Fruit fly (Drosophila melanogaster) whole organism, adult: ENCODE results near the gene CCAP.

ENCODE experiments used
- CG11617 ChIP-seq: fragments of 200-800 bp; sonication (Bioruptor generic); optimal IDR thresholded peaks from 2 replicates; lab custom pipeline; 2017; ENCODE audit warnings: mild to moderate bottlenecking, missing biosample characterization, missing genetic modification reagents, missing genetic modification characterization
- CG12768 ChIP-seq: fragments of 200-800 bp; sonication (Bioruptor generic); optimal IDR thresholded peaks from 2 replicates; lab custom pipeline; 2017; ENCODE audit warnings: missing biosample characterization, missing genetic modification characterization, mild to moderate bottlenecking, moderate library complexity, missing genetic modification reagents
- CG14711 ChIP-seq: fragments of 200-800 bp; sonication (Bioruptor generic); optimal IDR thresholded peaks from 2 replicates; lab custom pipeline; 2018; ENCODE audit warnings: missing biosample characterization, mild to moderate bottlenecking, missing genetic modification characterization, moderate library complexity
- CG1620 ChIP-seq: fragments of 200-800 bp; sonication (Bioruptor generic); optimal IDR thresholded peaks from 2 replicates; lab custom pipeline; 2016; ENCODE audit warnings: missing biosample characterization, missing genetic modification characterization
- CG33017 ChIP-seq: fragments of 200-800 bp; sonication (Bioruptor generic); optimal IDR thresholded peaks from 2 replicates; lab custom pipeline; 2018; ENCODE audit warnings: missing biosample characterization, mild to moderate bottlenecking, missing genetic modification characterization, moderate library complexity
- CG5204 ChIP-seq: fragments of 200-800 bp; sonication (Bioruptor generic); optimal IDR thresholded peaks from 2 replicates; lab custom pipeline; 2016; ENCODE audit warnings: missing biosample characterization, missing genetic modification characterization
- CG7045 ChIP-seq: fragments of 200-800 bp; sonication (Bioruptor generic); optimal IDR thresholded peaks from 2 replicates; lab custom pipeline; 2017; ENCODE audit warnings: missing biosample characterization, mild to moderate bottlenecking, missing genetic modification characterization
- CG7101 ChIP-seq: fragments of 200-800 bp; sonication (Bioruptor generic); optimal IDR thresholded peaks from 2 replicates; lab custom pipeline; 2018; ENCODE audit warnings: missing biosample characterization, mild to moderate bottlenecking, missing genetic modification characterization, moderate library complexity
- Clk ChIP-seq: fragments of 200-800 bp; sonication (Bioruptor generic); optimal IDR thresholded peaks from 2 replicates; lab custom pipeline; 2017; ENCODE audit warnings: missing biosample characterization, missing genetic modification characterization
- Crg-1 ChIP-seq: fragments of 200-800 bp; sonication (Bioruptor generic); optimal IDR thresholded peaks from 2 replicates; lab custom pipeline; 2016; ENCODE audit warnings: missing biosample characterization, missing genetic modification characterization
- Hr96 ChIP-seq: fragments of 200-800 bp; sonication (Bioruptor generic); optimal IDR thresholded peaks from 2 replicates; lab custom pipeline; 2016; ENCODE audit warnings: missing biosample characterization, missing genetic modification characterization
- Mnt ChIP-seq: fragments of 200-800 bp; sonication (Bioruptor generic); optimal IDR thresholded peaks from 2 replicates; lab custom pipeline; 2016; ENCODE audit warnings: missing biosample characterization, mild to moderate bottlenecking, missing genetic modification characterization
- bab1 ChIP-seq: fragments of 200-800 bp; sonication (Bioruptor generic); optimal IDR thresholded peaks from 3 replicates; lab custom pipeline; 2019; ENCODE audit warnings: missing biosample characterization, mild to moderate bottlenecking, missing genetic modification characterization, moderate library complexity
- cic ChIP-seq: fragments of 200-800 bp; sonication (Bioruptor generic); optimal IDR thresholded peaks from 2 replicates; lab custom pipeline; 2017; ENCODE audit warnings: missing biosample characterization, mild to moderate bottlenecking, missing genetic modification characterization, moderate library complexity
- cnc ChIP-seq, 2 experiments: fragments of >200 bp; optimal IDR thresholded peaks; 2 replicates each; lab custom pipeline; 2017
- kay ChIP-seq: fragments of 200-800 bp; sonication (Bioruptor generic); peaks from one replicate; lab custom pipeline; 2016; ENCODE audit warnings: missing biosample characterization, missing genetic modification characterization, borderline replicate concordance
- ovo ChIP-seq: fragments of 200-800 bp; sonication (Bioruptor generic); optimal IDR thresholded peaks from 2 replicates; lab custom pipeline; 2016; ENCODE audit warnings: missing biosample characterization, missing genetic modification characterization
- pad ChIP-seq: fragments of 200-800 bp; sonication (Bioruptor generic); optimal IDR thresholded peaks from 3 replicates; lab custom pipeline; 2017; ENCODE audit warnings: missing biosample characterization, missing genetic modification characterization, mild to moderate bottlenecking, moderate library complexity, missing genetic modification reagents
- tj ChIP-seq: fragments of 200-800 bp; sonication (Bioruptor generic); optimal IDR thresholded peaks from 3 replicates; lab custom pipeline; 2017; ENCODE audit warnings: missing biosample characterization, mild to moderate bottlenecking, missing genetic modification characterization, moderate library complexity
- toe ChIP-seq: fragments of 200-800 bp; sonication (Bioruptor generic); optimal IDR thresholded peaks from 2 replicates; lab custom pipeline; 2016; ENCODE audit warnings: missing biosample characterization, missing genetic modification characterization

The CCAP gene

DNA sequence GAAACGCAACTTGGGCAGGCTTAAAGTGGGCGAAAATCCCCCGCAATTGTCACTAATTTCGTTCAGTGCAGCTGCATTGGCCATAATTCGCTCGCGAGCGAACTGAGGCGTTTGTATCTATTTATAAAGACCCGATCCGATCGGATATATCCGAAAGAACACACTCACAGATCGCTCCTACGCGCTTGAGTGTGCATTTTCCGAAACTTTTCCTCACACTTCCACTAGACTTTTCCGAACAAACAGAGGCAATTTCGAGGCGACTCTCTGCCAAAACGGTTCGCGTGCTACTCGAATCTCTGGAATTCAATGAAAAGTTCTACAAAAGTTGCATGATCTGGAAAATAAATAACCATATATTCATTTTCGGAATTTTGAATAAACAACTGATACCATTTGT, at the start of gene CCAP, which contains the start of gene CG6972:
CCAP (minus strand) TSS at position 292 of the 400 bp plus-strand sequence.
CG6972 (plus strand) TSS at position 215 of the 400 bp plus-strand sequence.
- TF ChIP-seq CG7045 (GFP tag; lab: Kevin White, UChicago) (no peak), pad (GFP tag; lab: Kevin White, UChicago) (no peak), CG5204 (no peak), cnc (optimal IDR thresholded peaks at IDR 0.05; lab: Kevin White, UChicago) (no peak), Hr96 (GFP tag; lab: Kevin White, UChicago) (no peak), CG14711 (tag; lab: Kevin White, UChicago) (no peak), kay (GFP tag; lab: Kevin White, UChicago) (no peak), CG7101 (tag; lab: Kevin White, UChicago) (no peak), CG11617 (GFP tag; lab: Kevin White, UChicago) (no peak), ovo (no peak), Crg-1 (no peak), CG33017 (tag; lab: Kevin White, UChicago) (no peak), Clk (no peak), cic (no peak), bab1 (GFP tag; lab: Kevin White, UChicago) (no peak), CG12768 (GFP tag; lab: Kevin White, UChicago) (no peak), Mnt (GFP tag; lab: Kevin White, UChicago) (no peak), CG1620 (GFP tag; lab: Kevin White, UChicago) (no peak), toe (GFP tag; lab: Kevin White, UChicago) (no peak)

DNA sequence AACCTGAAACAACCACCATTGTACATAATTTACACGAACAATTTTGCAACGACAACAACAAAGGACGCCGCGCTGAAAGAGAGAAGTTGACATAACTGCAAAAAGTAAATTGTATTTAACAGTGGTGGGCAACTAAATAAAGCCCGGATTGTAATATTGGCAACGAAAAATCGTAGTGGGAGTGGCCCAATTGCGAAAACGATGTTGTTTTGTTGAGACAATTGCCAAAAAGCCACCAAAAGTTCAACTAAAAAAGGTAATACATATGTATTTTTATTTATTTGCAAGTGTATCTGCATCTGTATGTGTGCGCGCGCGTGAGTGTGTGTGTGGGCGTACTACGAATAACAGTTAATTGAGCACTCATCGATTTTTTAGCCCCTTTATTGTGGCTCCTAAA, 49.2 kb upstream of the CCAP start:
- no peak for TF ChIP-seq bab1 (GFP tag; lab: Kevin White, UChicago)
- no peak for TF ChIP-seq CG12768 (GFP tag; lab: Kevin White, UChicago)
- no peak for TF ChIP-seq Clk
- TF ChIP-seq Mnt (GFP tag; lab: Kevin White, UChicago), result no peak
- no peak for TF ChIP-seq kay (GFP tag; lab: Kevin White, UChicago)
- TF ChIP-seq toe (GFP tag; lab: Kevin White, UChicago), result no peak
- no peak for TF ChIP-seq tj (GFP tag; lab: Kevin White, UChicago)
- no peak for TF ChIP-seq Hr96 (GFP tag; lab: Kevin White, UChicago)
- no peak for TF ChIP-seq Crg-1
- TF ChIP-seq CG7101 (tag; lab: Kevin White, UChicago), result no peak
- no peak for TF ChIP-seq CG14711 (tag; lab: Kevin White, UChicago)
- no peak for TF ChIP-seq CG5204

DNA sequence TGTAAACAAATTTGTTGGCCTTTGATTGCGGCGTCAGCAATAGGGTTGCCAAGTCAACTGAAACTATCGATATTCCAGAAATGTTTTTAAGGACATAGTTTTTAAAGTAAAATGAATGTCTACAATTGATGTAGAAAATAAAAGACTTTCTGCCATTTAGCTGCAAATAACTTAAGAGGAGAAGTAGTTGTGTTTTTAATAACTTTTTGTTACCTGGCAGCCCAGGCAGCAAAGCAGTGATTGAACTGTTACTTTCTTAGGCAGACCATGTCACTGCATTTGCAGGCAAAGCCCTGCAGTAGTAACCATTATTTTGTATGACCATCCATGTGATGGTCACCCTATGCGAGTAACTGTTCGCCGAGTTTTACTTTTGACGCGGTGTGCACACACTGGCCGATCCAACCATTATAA, 48.7 kb upstream of the CCAP start, which contains the start of the genes rumi, CG7029 and Usp12-46:
rumi (minus strand) TSS at position 64 of the 414 bp plus-strand sequence.
CG7029 (plus strand) TSS at position 368 of the 414 bp plus-strand sequence.
Usp12-46 (plus strand) TSS at position 368 of the 414 bp plus-strand sequence.
- TF ChIP-seq CG14711 (tag; lab: Kevin White, UChicago) (peak; percentile 98), cic (peak; percentile 44), CG33017 (tag; lab: Kevin White, UChicago) (peak; percentile 83), Hr96 (GFP tag; lab: Kevin White, UChicago) (peak; percentile 92), CG5204 (no peak), CG11617 (GFP tag; lab: Kevin White, UChicago) (peak; percentile 83), tj (GFP tag; lab: Kevin White, UChicago) (peak; percentile 89), kay (GFP tag; lab: Kevin White, UChicago) (no peak), CG1620 (GFP tag; lab: Kevin White, UChicago) (peak; percentile 89), Mnt (GFP tag; lab: Kevin White, UChicago) (peak; percentile 76), CG12768 (GFP tag; lab: Kevin White, UChicago) (peak; percentile 82), Crg-1 (peak; percentile 69), CG7101 (tag; lab: Kevin White, UChicago) (peak; percentile 85), Clk (peak; percentile 78), bab1 (GFP tag; lab: Kevin White, UChicago) (peak; percentile 90), pad (GFP tag; lab: Kevin White, UChicago) (peak; percentile 59), CG7045 (GFP tag; lab: Kevin White, UChicago) (peak; percentile 80), toe (GFP tag; lab: Kevin White, UChicago) (no peak), ovo (peak; percentile 79), cnc (optimal IDR thresholded peaks at IDR 0.05; lab: Kevin White, UChicago) (no peak)

DNA sequence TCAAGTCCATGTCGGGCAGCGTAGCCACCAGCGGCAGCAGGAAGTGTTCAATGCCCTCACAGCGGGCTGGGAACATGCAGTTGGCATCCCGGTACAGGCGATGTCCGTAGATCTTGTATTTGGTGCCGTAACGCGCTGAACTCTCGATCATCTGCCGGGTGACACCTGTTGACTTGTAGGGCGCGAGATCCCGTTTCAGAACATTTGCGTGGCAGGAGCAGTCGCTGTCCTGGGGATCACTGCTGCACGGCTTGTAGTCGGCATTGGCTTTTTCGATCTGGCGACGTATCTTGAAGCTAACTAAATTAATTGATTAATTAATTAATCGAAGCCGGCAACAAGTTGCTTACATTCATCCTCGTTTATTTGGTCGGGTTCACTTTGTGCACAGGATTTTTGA, 48.2 kb upstream of the CCAP start:
- TF ChIP-seq cnc (optimal IDR thresholded peaks at IDR 0.05; lab: Kevin White, UChicago) (no peak), Mnt (GFP tag; lab: Kevin White, UChicago) (no peak), CG14711 (tag; lab: Kevin White, UChicago) (no peak), Crg-1 (no peak), cic (no peak), CG7045 (GFP tag; lab: Kevin White, UChicago) (no peak), ovo (no peak), toe (GFP tag; lab: Kevin White, UChicago) (no peak), CG1620 (GFP tag; lab: Kevin White, UChicago) (no peak), Clk (no peak), CG33017 (tag; lab: Kevin White, UChicago) (no peak), kay (GFP tag; lab: Kevin White, UChicago) (no peak), Hr96 (GFP tag; lab: Kevin White, UChicago) (no peak), CG12768 (GFP tag; lab: Kevin White, UChicago) (no peak), CG11617 (GFP tag; lab: Kevin White, UChicago) (no peak), bab1 (GFP tag; lab: Kevin White, UChicago) (no peak), tj (GFP tag; lab: Kevin White, UChicago) (no peak), pad (GFP tag; lab: Kevin White, UChicago) (no peak), CG7101 (tag; lab: Kevin White, UChicago) (no peak)

DNA sequence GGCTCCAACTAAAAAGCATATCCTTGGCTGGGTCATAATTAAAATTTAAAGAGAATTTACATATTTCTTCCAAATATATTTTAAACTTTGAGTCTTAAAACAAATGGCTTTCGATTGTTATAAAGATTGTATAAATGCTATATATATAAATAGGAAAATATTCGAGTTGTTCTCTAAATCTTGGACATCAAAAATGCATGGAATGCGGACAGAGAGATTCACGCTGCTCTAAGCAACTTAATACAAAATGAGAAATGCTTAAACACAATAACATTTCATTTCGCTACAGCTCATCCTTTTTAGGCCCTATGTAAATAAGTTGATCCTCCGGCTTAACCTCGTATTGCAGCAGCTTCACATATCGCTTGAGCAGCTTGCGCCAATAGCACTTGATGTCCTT, 47.1 kb upstream of the CCAP start, which contains the start of gene CG31139:
CG31139 (minus strand) TSS at position 101 of the 400 bp plus-strand sequence.
- TF ChIP-seq Crg-1 (no peak), Clk (no peak), cnc (optimal IDR thresholded peaks at IDR 0.05; lab: Kevin White, UChicago) (no peak), CG14711 (tag; lab: Kevin White, UChicago) (no peak), Mnt (GFP tag; lab: Kevin White, UChicago) (no peak)
